Worm (Caenorhabditis elegans) whole organism, young adult: ENCODE measurements around the gene pmp-5.

Experiments used
- F10E7.11 ChIP-seq: sonication (generic microtip); optimal IDR thresholded peaks from 2 replicates; lab custom pipeline; 2017; ENCODE audit warnings: mild to moderate bottlenecking, missing genetic modification characterization, moderate library complexity, missing compliant biosample characterization
- F57A8.1 ChIP-seq: fragments of 200-800 bp; sonication (Bioruptor generic); optimal IDR thresholded peaks from 2 replicates; lab custom pipeline; 2018; ENCODE audit warnings: mild to moderate bottlenecking, missing genetic modification characterization, moderate library complexity, missing compliant biosample characterization
- akir-1 ChIP-seq: fragments of 200-800 bp; sonication (Bioruptor generic); optimal IDR thresholded peaks from 2 replicates; lab custom pipeline; 2018; ENCODE audit warnings: mild to moderate bottlenecking, missing genetic modification characterization, moderate library complexity, missing compliant biosample characterization
- atf-7 ChIP-seq: sonication (generic microtip); optimal IDR thresholded peaks from 2 replicates; lab custom pipeline; 2017; ENCODE audit warnings: mild to moderate bottlenecking, missing genetic modification characterization, missing compliant biosample characterization
- cebp-1 ChIP-seq, 2 experiments: fragments of 200-800 bp in 1 of 2; sonication (Bioruptor generic) in 1 of 2; sonication (generic microtip) in 1 of 2; IDR thresholded peaks in 1 of 2; optimal IDR thresholded peaks in 1 of 2; 2 replicates each; pipeline versions ENCODE4 v1.3.6 to Lab custom; 2017 to 2022; ENCODE audit warnings: missing compliant biosample characterization in 2 of 2, missing genetic modification characterization in 2 of 2, mild to moderate bottlenecking in 1 of 2, missing genetic modification reagents in 1 of 2, moderate library complexity in 1 of 2
- cebp-2 ChIP-seq: fragments of 200-800 bp; sonication (Bioruptor generic); IDR thresholded peaks from 2 replicates; pipeline ENCODE4 v1.3.6; 2022; ENCODE audit warnings: missing genetic modification characterization, missing compliant biosample characterization
- ceh-91 ChIP-seq: fragments of 200-800 bp; sonication (Bioruptor generic); IDR thresholded peaks from 2 replicates; pipeline ENCODE4 v1.3.6; 2022; ENCODE audit warnings: missing genetic modification reagents, missing genetic modification characterization, missing compliant biosample characterization
- efl-1 ChIP-seq: fragments of 150-350 bp; optimal IDR thresholded peaks from 2 replicates; lab custom pipeline; 2014; ENCODE audit warnings: missing biosample characterization, missing genetic modification reagents, missing genetic modification characterization
- egl-44 ChIP-seq: fragments of 200-800 bp; sonication (Bioruptor generic); IDR thresholded peaks from 2 replicates; pipeline ENCODE4 v1.3.6; 2022; ENCODE audit warnings: missing genetic modification reagents, missing genetic modification characterization, missing compliant biosample characterization
- ets-4 ChIP-seq: fragments of 200-800 bp; sonication (Bioruptor generic); optimal IDR thresholded peaks from 2 replicates; lab custom pipeline; 2018; ENCODE audit warnings: mild to moderate bottlenecking, missing genetic modification characterization, missing compliant biosample characterization
- let-607 ChIP-seq, 2 experiments: fragments of 200-800 bp in 1 of 2; sonication (Bioruptor generic) in 1 of 2; sonication (generic microtip) in 1 of 2; optimal IDR thresholded peaks; 2 replicates each; lab custom pipeline; 2016 to 2018; ENCODE audit warnings: mild to moderate bottlenecking in 2 of 2, missing compliant biosample characterization in 2 of 2, missing genetic modification characterization in 2 of 2, moderate library complexity in 2 of 2, missing genotype in 1 of 2
- madf-10 ChIP-seq: sonication (generic microtip); optimal IDR thresholded peaks from 2 replicates; lab custom pipeline; 2016; ENCODE audit warnings: mild to moderate bottlenecking, missing genetic modification characterization, missing compliant biosample characterization
- mel-28 ChIP-seq: sonication (generic microtip); optimal IDR thresholded peaks from 2 replicates; lab custom pipeline; 2016; ENCODE audit warnings: borderline replicate concordance, mild to moderate bottlenecking, missing genetic modification characterization, missing compliant biosample characterization
- mxl-1 ChIP-seq: sonication (generic microtip); optimal IDR thresholded peaks from 2 replicates; lab custom pipeline; 2016; ENCODE audit warnings: missing genetic modification characterization, missing compliant biosample characterization
- nfyb-1 ChIP-seq: fragments of 200-800 bp; sonication (Bioruptor generic); IDR thresholded peaks from 2 replicates; pipeline ENCODE4 v1.3.6; 2022; ENCODE audit warnings: missing genetic modification reagents, missing genetic modification characterization, missing compliant biosample characterization
- nhr-80 ChIP-seq: sonication (generic microtip); optimal IDR thresholded peaks from 2 replicates; lab custom pipeline; 2016; ENCODE audit warnings: missing genetic modification characterization, missing compliant biosample characterization
- nhr-90 ChIP-seq: sonication (generic microtip); optimal IDR thresholded peaks from 2 replicates; lab custom pipeline; 2016; ENCODE audit warnings: missing genotype, mild to moderate bottlenecking, missing genetic modification characterization, missing compliant biosample characterization
- snpc-1.1 ChIP-seq: sonication (generic microtip); optimal IDR thresholded peaks from 2 replicates; lab custom pipeline; 2017; ENCODE audit warnings: missing genetic modification characterization, mild to moderate bottlenecking, missing compliant biosample characterization, antibody characterized with exemption, moderate library complexity, missing genotype, missing genetic modification reagents; ENCODE audit not compliant: insufficient read depth
- zfh-2 ChIP-seq: fragments of 200-800 bp; sonication (Bioruptor generic); conservative IDR thresholded peaks from 2 replicates; pipeline ENCODE4 v1.3.6; 2022; ENCODE audit warnings: missing genetic modification reagents, missing genetic modification characterization, missing compliant biosample characterization
- ztf-22 ChIP-seq: fragments of 200-800 bp; sonication (Bioruptor generic); optimal IDR thresholded peaks from 2 replicates; lab custom pipeline; 2018; ENCODE audit warnings: mild to moderate bottlenecking, missing genetic modification characterization, moderate library complexity, missing compliant biosample characterization

The pmp-5 gene

DNA sequence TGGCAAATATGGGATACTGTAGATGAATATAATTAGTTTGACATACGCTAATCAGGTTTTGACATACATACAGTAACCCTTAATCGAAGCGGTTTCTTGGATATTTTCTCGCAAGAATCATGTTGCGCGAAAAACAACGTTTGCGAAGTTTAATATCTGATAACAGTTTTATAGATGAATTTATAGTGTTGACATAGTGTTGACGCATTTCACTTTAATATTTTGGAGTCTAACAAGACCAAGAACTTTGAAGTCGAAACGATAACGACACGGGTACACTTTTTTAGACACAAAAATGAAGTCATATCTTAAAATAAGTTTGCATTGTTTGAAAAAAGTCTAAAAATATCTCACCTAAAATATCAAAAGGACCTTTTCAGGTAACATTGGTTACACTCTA is 49.3 kb downstream of the pmp-5 start:
- TF ChIP-seq nhr-80 (tag; lab: Kevin White, UChicago), result peak; percentile 23
- no peak for TF ChIP-seq ets-4
- no peak for TF ChIP-seq F10E7.11 (tag; lab: Kevin White, UChicago)
- no peak for TF ChIP-seq zfh-2 (GFP tag; lab: Robert Waterston, UW)
- TF ChIP-seq snpc-1.1 (tag; lab: Kevin White, UChicago), result no peak
- no peak for TF ChIP-seq F57A8.1 (GFP tag; lab: Kevin White, UChicago)
- TF ChIP-seq efl-1, result no peak

DNA sequence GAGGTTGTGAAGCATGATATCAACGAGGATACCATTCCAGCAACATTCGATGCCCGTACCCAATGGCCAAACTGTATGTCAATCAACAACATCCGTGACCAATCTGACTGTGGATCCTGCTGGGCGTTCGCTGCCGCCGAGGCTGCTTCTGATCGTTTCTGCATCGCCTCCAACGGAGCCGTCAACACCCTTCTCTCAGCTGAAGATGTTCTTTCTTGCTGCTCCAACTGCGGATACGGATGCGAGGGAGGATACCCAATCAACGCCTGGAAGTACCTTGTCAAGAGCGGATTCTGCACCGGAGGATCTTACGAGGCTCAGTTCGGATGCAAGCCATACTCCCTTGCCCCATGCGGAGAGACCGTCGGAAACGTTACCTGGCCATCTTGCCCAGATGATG is 50.6 kb downstream of the pmp-5 start:
- TF ChIP-seq akir-1 (GFP tag; lab: Kevin White, UChicago), result no peak
- TF ChIP-seq cebp-2 (GFP tag; lab: Robert Waterston, UW), result 0 out of 2 replicates have a peak, but pooled peaks have one; percentile 53

DNA sequence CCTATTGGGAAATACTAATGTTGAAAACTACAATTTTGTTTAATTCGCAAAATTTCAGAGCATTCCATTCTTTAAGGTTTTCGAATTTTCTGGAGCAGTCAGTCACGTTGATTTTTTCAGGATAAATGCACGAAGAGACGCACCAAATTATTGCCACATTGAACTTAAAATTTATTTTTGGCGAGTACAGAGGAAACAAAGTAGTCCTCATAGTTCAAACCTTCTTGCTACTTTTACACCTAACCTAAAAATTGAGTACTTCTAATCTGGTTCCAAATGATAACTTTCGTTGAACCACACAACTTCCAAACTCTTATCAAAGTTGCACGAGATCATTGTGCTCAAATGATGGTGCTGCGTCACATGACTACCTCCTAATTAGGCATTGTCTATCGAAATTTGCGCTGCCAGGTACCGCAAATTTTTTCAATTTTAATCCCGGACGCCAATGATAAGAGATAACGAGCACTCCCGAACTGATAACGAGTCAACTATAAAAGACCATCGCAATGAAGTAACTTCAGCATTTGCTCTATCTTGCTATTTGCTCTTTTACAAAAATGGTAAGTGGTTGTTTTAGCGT is 51.4 kb downstream of the pmp-5 start, which contains the start of gene cpr-4:
TSS of gene cpr-4 (plus strand) at position 523 of the 583 bp plus-strand sequence.
- TF ChIP-seq nhr-90 (tag; lab: Kevin White, UChicago) (peak; percentile 12), ceh-91 (GFP tag; lab: Robert Waterston, UW) (no peak), madf-10 (tag; lab: Kevin White, UChicago) (peak; percentile 40), nhr-80 (tag; lab: Kevin White, UChicago) (peak; percentile 99), mxl-1 (tag; lab: Kevin White, UChicago) (no peak), atf-7 (tag; lab: Kevin White, UChicago) (peak; percentile 65), mel-28 (no peak), let-607 (tag; optimal IDR thresholded peaks at IDR 0.05; lab: Kevin White, UChicago) (peak in 1 of 2 experiments; percentile 57), cebp-1 (GFP tag; IDR thresholded peaks at IDR 0.05; lab: Robert Waterston, UW) (no peak), cebp-1 (tag; optimal IDR thresholded peaks at IDR 0.05; lab: Kevin White, UChicago) (peak; percentile 57), egl-44 (GFP tag; lab: Robert Waterston, UW) (peak; percentile 75; the same call in 1 of the 2 replicates), ztf-22 (GFP tag; lab: Kevin White, UChicago) (peak; percentile 73), ets-4 (peak; percentile 73), nfyb-1 (GFP tag; lab: Robert Waterston, UW) (0 out of 2 replicates have a peak, but pooled peaks have one; percentile 30)
